Fruit fly (Drosophila melanogaster): ENCODE measurements around the gene CG5071.

CG5071 gene

DNA sequence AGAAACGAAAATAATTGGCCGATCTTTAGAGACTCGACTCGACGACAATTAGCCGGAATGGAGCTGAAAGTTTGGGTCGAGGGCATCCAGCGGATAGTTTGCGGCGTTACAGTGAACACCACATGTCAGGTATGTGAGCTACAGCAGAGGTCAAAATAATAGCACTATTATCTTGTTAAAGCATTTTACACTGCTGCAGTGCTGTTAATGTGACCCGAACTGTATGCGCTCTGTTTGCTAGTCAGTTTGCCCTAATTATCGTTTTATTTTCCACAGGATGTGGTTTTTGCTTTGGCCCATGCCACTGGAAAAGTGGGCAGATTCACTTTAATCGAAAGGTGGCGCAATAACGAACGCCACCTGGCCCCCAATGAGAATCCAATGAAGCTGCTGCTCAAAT lies 44.1 kb downstream of the CG5071 start:
- TF ChIP-seq CG33017 (tag; optimal IDR thresholded peaks at IDR 0.05) (no peak), CG12768 (GFP tag; optimal IDR thresholded peaks at IDR 0.05) (no peak), ovo (GFP tag; optimal IDR thresholded peaks at IDR 0.05) (no peak), CG5204 (GFP tag; optimal IDR thresholded peaks at IDR 0.05) (no peak), Hr96 (GFP tag; optimal IDR thresholded peaks at IDR 0.05) (no peak), bab1 (GFP tag; optimal IDR thresholded peaks at IDR 0.05) (no peak), Clk (GFP tag; optimal IDR thresholded peaks at IDR 0.05) (no peak), CG1620 (GFP tag; optimal IDR thresholded peaks at IDR 0.05) (no peak), CG14711 (tag; optimal IDR thresholded peaks at IDR 0.05) (no peak)

- no peak for TF ChIP-seq CG7101 (tag; optimal IDR thresholded peaks at IDR 0.05)
- no peak for TF ChIP-seq CG1620 (GFP tag; optimal IDR thresholded peaks at IDR 0.05)
- no peak for TF ChIP-seq CG11617 (GFP tag; optimal IDR thresholded peaks at IDR 0.05)
- no peak for TF ChIP-seq bab1 (GFP tag; optimal IDR thresholded peaks at IDR 0.05)
- TF ChIP-seq tj (GFP tag; optimal IDR thresholded peaks at IDR 0.05), result no peak
- TF ChIP-seq CG14711 (tag; optimal IDR thresholded peaks at IDR 0.05), result no peak
- TF ChIP-seq CG12768 (GFP tag; optimal IDR thresholded peaks at IDR 0.05), result no peak
- TF ChIP-seq cic (GFP tag; optimal IDR thresholded peaks at IDR 0.05), result no peak
- no peak for TF ChIP-seq Mnt (GFP tag; optimal IDR thresholded peaks at IDR 0.05)
- no peak for TF ChIP-seq Crg-1 (GFP tag; optimal IDR thresholded peaks at IDR 0.05)
- no peak for TF ChIP-seq CG33017 (tag; optimal IDR thresholded peaks at IDR 0.05)
- TF ChIP-seq CG7045 (GFP tag; optimal IDR thresholded peaks at IDR 0.05), result no peak
- no peak for TF ChIP-seq kay (GFP tag; ENCODE audit: borderline replicate concordance)
- TF ChIP-seq pad (GFP tag; optimal IDR thresholded peaks at IDR 0.05), result no peak
- TF ChIP-seq toe (GFP tag; optimal IDR thresholded peaks at IDR 0.05), result no peak
- no peak for TF ChIP-seq Hr96 (GFP tag; optimal IDR thresholded peaks at IDR 0.05)
- no peak for TF ChIP-seq Clk (GFP tag; optimal IDR thresholded peaks at IDR 0.05)
- TF ChIP-seq CG5204 (GFP tag; optimal IDR thresholded peaks at IDR 0.05), result no peak
- no peak for TF ChIP-seq ovo (GFP tag; optimal IDR thresholded peaks at IDR 0.05)
- no peak for TF ChIP-seq cnc (optimal IDR thresholded peaks at IDR 0.05)
Observed at dm6 chr3R:25665509-25665908, 47.3 kb downstream of the CG5071 start, which contains the start of gene Lgr3. Gene Lgr3, plus strand, starts transcription at chr3R:25665809.
